Worm (Caenorhabditis elegans) whole organism, L2 larva: Measurements from ENCODE around the gene K01A11.1.

ENCODE experiments used
- lin-13 ChIP-seq: fragments of 150-350 bp; optimal IDR thresholded peaks from 2 replicates; lab custom pipeline; 2014; ENCODE audit warnings: missing biosample characterization, missing genetic modification reagents, missing genetic modification characterization
- snpc-4 ChIP-seq: fragments of 150-350 bp; optimal IDR thresholded peaks from 2 replicates; lab custom pipeline; 2014; ENCODE audit warnings: missing biosample characterization, missing genetic modification characterization

ce11 chrIII:3423924-3424323, 7.4 kb downstream of the K01A11.1 start:
- TF ChIP-seq snpc-4 (tag; lab: Kevin White, UChicago) (no peak), lin-13 (GFP tag; lab: Kevin White, UChicago) (no peak)
